Worm (Caenorhabditis elegans): ENCODE data around the gene M163.9.

M163.9 gene

ce11 chrX:14447910-14448309 is 21.5 kb upstream of the M163.9 start, which contains the start of gene jmjd-3.2:
Gene jmjd-3.2 (plus strand): TSS chrX:14448210.
- TF ChIP-seq tbx-8 (GFP tag; optimal IDR thresholded peaks at IDR 0.05) (no peak), nhr-2 (tag; optimal IDR thresholded peaks at IDR 0.05) (no peak), unc-62 (GFP tag; optimal IDR thresholded peaks at IDR 0.05) (no peak), mls-2 (tag; optimal IDR thresholded peaks at IDR 0.05) (no peak), elt-3 (tag; optimal IDR thresholded peaks at IDR 0.05) (no peak), ces-1 (GFP tag; optimal IDR thresholded peaks at IDR 0.05) (no peak)

DNA sequence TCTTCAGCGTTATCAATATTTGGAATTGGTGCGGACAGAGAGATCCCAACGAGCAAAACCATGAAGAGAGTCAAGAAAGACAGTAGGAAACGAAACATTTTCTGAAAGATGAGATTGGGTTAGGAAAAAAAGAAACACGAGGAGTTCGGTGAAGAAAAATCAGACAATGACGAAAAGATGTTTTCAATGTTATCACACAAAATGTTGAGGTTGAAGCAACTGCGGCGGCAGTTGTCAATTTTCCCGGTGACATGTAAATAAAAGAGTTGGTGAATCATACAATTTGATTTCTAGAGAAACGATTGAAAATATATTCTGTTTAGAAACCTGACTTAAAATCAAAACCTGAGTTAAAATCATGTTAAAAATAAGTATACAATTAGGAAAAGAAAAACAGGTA is 15.6 kb upstream of the M163.9 start, which contains the start of gene F23D12.7:
TSS of gene F23D12.7 (minus strand) at position 101 of the 400 bp plus-strand sequence.
- peak; percentile 52 for TF ChIP-seq hlh-1 (tag; optimal IDR thresholded peaks at IDR 0.05)
- TF ChIP-seq cnd-1 (tag; optimal IDR thresholded peaks at IDR 0.05) = no peak

DNA sequence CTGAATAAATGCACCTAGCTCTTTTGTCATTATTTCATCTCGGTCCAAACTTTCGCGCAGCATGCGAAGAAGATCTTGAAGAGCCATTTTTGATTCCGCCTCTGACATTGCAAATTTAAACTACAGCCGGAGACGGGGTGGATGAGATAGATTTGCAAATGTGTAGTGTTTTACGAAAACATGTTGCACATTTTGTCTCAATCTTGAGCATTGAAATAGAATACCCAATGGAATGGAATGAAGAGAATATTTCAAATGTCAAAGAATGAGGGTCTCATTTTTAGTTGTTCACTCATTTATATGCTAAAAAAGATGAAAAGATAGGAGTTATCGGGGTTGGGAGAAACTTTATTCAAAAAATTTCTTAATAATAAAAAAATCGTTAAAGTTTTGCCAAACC is 14.0 kb upstream of the M163.9 start, which contains the start of gene Y66C5A.1:
TSS of gene Y66C5A.1 (minus strand) at position 101 of the 400 bp plus-strand sequence.
- no peak for TF ChIP-seq nhr-76 (tag; optimal IDR thresholded peaks at IDR 0.05)
- TF ChIP-seq ham-2 (GFP tag; optimal IDR thresholded peaks at IDR 0.05) = no peak
- no peak for TF ChIP-seq lsy-2 (tag; optimal IDR thresholded peaks at IDR 0.05)
- no peak for TF ChIP-seq nhr-12 (tag; optimal IDR thresholded peaks at IDR 0.05)
- no peak for TF ChIP-seq tbx-8 (GFP tag; optimal IDR thresholded peaks at IDR 0.05)
- TF ChIP-seq ceh-83 (GFP tag; optimal IDR thresholded peaks at IDR 0.05) = no peak
- TF ChIP-seq elt-3 (tag; optimal IDR thresholded peaks at IDR 0.05) = no peak
- TF ChIP-seq sem-2 (GFP tag; optimal IDR thresholded peaks at IDR 0.05) = no peak

DNA sequence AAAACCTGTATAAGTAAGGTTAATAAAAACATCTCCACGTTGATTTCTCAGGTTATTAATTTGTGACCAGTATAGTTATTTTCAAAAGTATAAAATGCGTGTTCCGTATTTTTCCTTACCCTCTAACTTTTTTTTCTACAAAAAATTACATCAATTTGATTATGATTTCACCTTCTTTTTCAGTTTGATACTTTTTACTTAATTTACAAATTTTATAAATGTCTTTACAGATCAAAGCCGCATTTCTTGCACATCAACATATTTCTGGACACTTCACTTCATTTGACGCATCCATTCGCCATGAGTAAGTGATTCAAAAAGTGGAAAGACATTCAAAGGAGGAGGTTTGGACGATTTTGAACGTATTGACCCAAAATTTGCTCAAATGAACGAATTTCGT is 9.0 kb upstream of the M163.9 start, which contains the start of gene Y66C5A.2:
TSS of gene Y66C5A.2 (plus strand) at position 301 of the 400 bp plus-strand sequence.
- TF ChIP-seq flh-1 (GFP tag; optimal IDR thresholded peaks at IDR 0.05) = no peak
- no peak for TF ChIP-seq hlh-1 (tag; optimal IDR thresholded peaks at IDR 0.05)
- TF ChIP-seq ceh-39 (tag; optimal IDR thresholded peaks at IDR 0.05) = no peak
- TF ChIP-seq nhr-237 (tag; optimal IDR thresholded peaks at IDR 0.05) = no peak
- no peak for TF ChIP-seq unc-62 (GFP tag; optimal IDR thresholded peaks at IDR 0.05)
- TF ChIP-seq mep-1 (tag; optimal IDR thresholded peaks at IDR 0.05) = no peak
- TF ChIP-seq unc-39 (tag; optimal IDR thresholded peaks at IDR 0.05) = no peak
- TF ChIP-seq cnd-1 (tag; optimal IDR thresholded peaks at IDR 0.05) = no peak
- no peak for TF ChIP-seq unc-120 (tag; optimal IDR thresholded peaks at IDR 0.05; ENCODE audit: poor library complexity, severe bottlenecking)
- no peak for TF ChIP-seq ceh-43 (GFP tag; optimal IDR thresholded peaks at IDR 0.05)
- no peak for TF ChIP-seq nhr-12 (tag; optimal IDR thresholded peaks at IDR 0.05)

ce11 chrX:14464513-14464912 is 4.9 kb upstream of the M163.9 start, which contains the start of gene M163.7:
Gene M163.7 (plus strand): TSS chrX:14464813.
- TF ChIP-seq zip-8 (tag; optimal IDR thresholded peaks at IDR 0.05) (no peak), lin-32 (GFP tag; optimal IDR thresholded peaks at IDR 0.05) (no peak), sptf-1 (tag; optimal IDR thresholded peaks at IDR 0.05) (no peak)

ce11 chrX:14465593-14465992 is 3.8 kb upstream of the M163.9 start, which contains the start of gene M163.22:
Gene M163.22 (plus strand): TSS chrX:14465893.
- no peak for TF ChIP-seq lin-32 (GFP tag; optimal IDR thresholded peaks at IDR 0.05)
- TF ChIP-seq unc-120 (tag; optimal IDR thresholded peaks at IDR 0.05; ENCODE audit: poor library complexity, severe bottlenecking) = no peak
- TF ChIP-seq lin-13 (tag; optimal IDR thresholded peaks at IDR 0.05) = no peak
- no peak for TF ChIP-seq pha-4 (tag; optimal IDR thresholded peaks at IDR 0.05)
- no peak for TF ChIP-seq mls-2 (tag; optimal IDR thresholded peaks at IDR 0.05)
- no peak for TF ChIP-seq lsy-2 (tag; optimal IDR thresholded peaks at IDR 0.05)
- TF ChIP-seq nhr-28 (tag; optimal IDR thresholded peaks at IDR 0.05) = no peak
- TF ChIP-seq sem-2 (GFP tag; optimal IDR thresholded peaks at IDR 0.05) = no peak
- TF ChIP-seq nhr-2 (tag; optimal IDR thresholded peaks at IDR 0.05) = no peak
- TF ChIP-seq ztf-11 (tag; optimal IDR thresholded peaks at IDR 0.05) = no peak
- TF ChIP-seq nhr-12 (tag; optimal IDR thresholded peaks at IDR 0.05) = no peak
- no peak for TF ChIP-seq ceh-83 (GFP tag; optimal IDR thresholded peaks at IDR 0.05)
- TF ChIP-seq flh-1 (GFP tag; optimal IDR thresholded peaks at IDR 0.05) = no peak
- no peak for TF ChIP-seq zip-8 (tag; optimal IDR thresholded peaks at IDR 0.05)

- no peak for TF ChIP-seq ztf-11 (tag; optimal IDR thresholded peaks at IDR 0.05)
- TF ChIP-seq elt-3 (tag; optimal IDR thresholded peaks at IDR 0.05) = no peak
- no peak for TF ChIP-seq zip-8 (tag; optimal IDR thresholded peaks at IDR 0.05)
- no peak for TF ChIP-seq ham-2 (GFP tag; optimal IDR thresholded peaks at IDR 0.05)
- TF ChIP-seq ceh-39 (tag; optimal IDR thresholded peaks at IDR 0.05) = no peak
- no peak for TF ChIP-seq mep-1 (tag; optimal IDR thresholded peaks at IDR 0.05)
- TF ChIP-seq elt-1 (tag; optimal IDR thresholded peaks at IDR 0.05; ENCODE audit: borderline replicate concordance, insufficient read depth) = no peak
- no peak for TF ChIP-seq sem-2 (GFP tag; optimal IDR thresholded peaks at IDR 0.05)
Observed at ce11 chrX:14466532-14466931, 2.9 kb upstream of the M163.9 start, which contains the start of gene M163.21. Gene M163.21 (plus strand): TSS chrX:14466832.
